Worm (Caenorhabditis elegans) whole organism, mixed stage, embryonic: Measurements from ENCODE around the gene C40A11.7.

Source experiments
- M03D4.4 ChIP-seq: sonication (generic microtip); optimal IDR thresholded peaks from 2 replicates; lab custom pipeline; 2017; ENCODE audit warnings: mild to moderate bottlenecking, missing genetic modification characterization, missing compliant biosample characterization
- bed-3 ChIP-seq: fragments of 200-800 bp; sonication (Bioruptor generic); optimal IDR thresholded peaks from 3 replicates; lab custom pipeline; 2018; ENCODE audit warnings: mild to moderate bottlenecking, missing genetic modification characterization, moderate library complexity, missing compliant biosample characterization
- blmp-1 ChIP-seq: fragments of 150-350 bp; optimal IDR thresholded peaks from 2 replicates; lab custom pipeline; 2014; ENCODE audit warnings: missing biosample characterization, missing genetic modification characterization
- ceh-39 ChIP-seq: fragments of 150-350 bp; optimal IDR thresholded peaks from 2 replicates; lab custom pipeline; 2014; ENCODE audit warnings: missing biosample characterization, missing genetic modification characterization
- ceh-43 ChIP-seq: fragments of 200-800 bp; sonication (Bioruptor generic); optimal IDR thresholded peaks from 2 replicates; lab custom pipeline; 2018; ENCODE audit warnings: mild to moderate bottlenecking, missing genetic modification characterization, moderate library complexity, missing compliant biosample characterization
- ceh-83 ChIP-seq: fragments of 200-800 bp; sonication (Bioruptor generic); optimal IDR thresholded peaks from 2 replicates; lab custom pipeline; 2018; ENCODE audit warnings: mild to moderate bottlenecking, missing genetic modification characterization, missing compliant biosample characterization
- ces-1 ChIP-seq: fragments of 150-350 bp; optimal IDR thresholded peaks from 2 replicates; lab custom pipeline; 2014; ENCODE audit warnings: missing biosample characterization, missing genetic modification reagents, missing genetic modification characterization
- cnd-1 ChIP-seq: fragments of 200-800 bp; sonication (Bioruptor generic); optimal IDR thresholded peaks from 2 replicates; lab custom pipeline; 2018; ENCODE audit warnings: mild to moderate bottlenecking, missing genetic modification characterization, missing compliant biosample characterization
- drap-1 ChIP-seq: fragments of 200-800 bp; sonication (Bioruptor generic); optimal IDR thresholded peaks from 3 replicates; lab custom pipeline; 2018; ENCODE audit warnings: mild to moderate bottlenecking, missing genetic modification characterization, missing compliant biosample characterization
- elt-3 ChIP-seq: fragments of 150-350 bp; optimal IDR thresholded peaks from 2 replicates; lab custom pipeline; 2014; ENCODE audit warnings: missing biosample characterization, missing genetic modification characterization
- flh-1 ChIP-seq: fragments of 200-800 bp; sonication (Bioruptor generic); optimal IDR thresholded peaks from 2 replicates; lab custom pipeline; 2018; ENCODE audit warnings: mild to moderate bottlenecking, missing genetic modification characterization, moderate library complexity, missing compliant biosample characterization
- ham-2 ChIP-seq: fragments of 200-800 bp; sonication (Bioruptor generic); optimal IDR thresholded peaks from 2 replicates; lab custom pipeline; 2018; ENCODE audit warnings: mild to moderate bottlenecking, missing genetic modification characterization, missing compliant biosample characterization
- hlh-1 ChIP-seq: fragments of 150-350 bp; optimal IDR thresholded peaks from 2 replicates; lab custom pipeline; 2014; ENCODE audit warnings: missing biosample characterization, missing genetic modification reagents, missing genetic modification characterization
- lin-13 ChIP-seq: fragments of 150-350 bp; optimal IDR thresholded peaks from 2 replicates; lab custom pipeline; 2014; ENCODE audit warnings: missing biosample characterization, missing genetic modification characterization
- lin-32 ChIP-seq: fragments of 200-800 bp; sonication (Bioruptor generic); optimal IDR thresholded peaks from 2 replicates; lab custom pipeline; 2018; ENCODE audit warnings: mild to moderate bottlenecking, missing genetic modification characterization, missing compliant biosample characterization
- lsy-2 ChIP-seq: fragments of 150-350 bp; optimal IDR thresholded peaks from 2 replicates; lab custom pipeline; 2014; ENCODE audit warnings: missing biosample characterization, missing genetic modification characterization
- mab-5 ChIP-seq: fragments of 150-350 bp; optimal IDR thresholded peaks from 2 replicates; lab custom pipeline; 2014; ENCODE audit warnings: missing biosample characterization, missing genetic modification characterization
- mep-1 ChIP-seq: fragments of 150-350 bp; optimal IDR thresholded peaks from 2 replicates; lab custom pipeline; 2017; ENCODE audit warnings: missing biosample characterization, missing genetic modification reagents, missing genetic modification characterization, inconsistent platforms
- mls-2 ChIP-seq: sonication (generic microtip); optimal IDR thresholded peaks from 2 replicates; lab custom pipeline; 2016; ENCODE audit warnings: mild to moderate bottlenecking, missing genetic modification characterization, moderate library complexity, missing compliant biosample characterization
- nhr-12 ChIP-seq: fragments of 150-350 bp; optimal IDR thresholded peaks from 2 replicates; lab custom pipeline; 2014; ENCODE audit warnings: missing biosample characterization, missing genetic modification characterization
- nhr-237 ChIP-seq: fragments of 150-350 bp; optimal IDR thresholded peaks from 2 replicates; lab custom pipeline; 2014; ENCODE audit warnings: missing biosample characterization, missing genetic modification characterization
- nhr-28 ChIP-seq: fragments of 150-350 bp; optimal IDR thresholded peaks from 2 replicates; lab custom pipeline; 2014; ENCODE audit warnings: missing biosample characterization, missing genetic modification characterization
- nhr-76 ChIP-seq: sonication (generic microtip); optimal IDR thresholded peaks from 2 replicates; lab custom pipeline; 2017; ENCODE audit warnings: missing biosample characterization, missing genetic modification characterization
- pha-4 ChIP-seq: fragments of 150-350 bp; optimal IDR thresholded peaks from 2 replicates; lab custom pipeline; 2018; ENCODE audit warnings: missing biosample characterization, missing genetic modification reagents, missing genetic modification characterization
- snpc-4 ChIP-seq: fragments of 150-350 bp; optimal IDR thresholded peaks from 2 replicates; lab custom pipeline; 2014; ENCODE audit warnings: missing biosample characterization, missing genetic modification characterization
- sptf-1 ChIP-seq: sonication (generic microtip); optimal IDR thresholded peaks from 2 replicates; lab custom pipeline; 2017; ENCODE audit warnings: mild to moderate bottlenecking, missing genetic modification characterization, moderate library complexity, missing compliant biosample characterization
- tbx-8 ChIP-seq: fragments of 200-800 bp; sonication (Bioruptor generic); optimal IDR thresholded peaks from 2 replicates; lab custom pipeline; 2018; ENCODE audit warnings: mild to moderate bottlenecking, missing genetic modification characterization, moderate library complexity, missing compliant biosample characterization
- unc-120 ChIP-seq: sonication (generic microtip); optimal IDR thresholded peaks from 2 replicates; lab custom pipeline; 2017; ENCODE audit warnings: missing genetic modification characterization, missing compliant biosample characterization; ENCODE audit not compliant: poor library complexity, severe bottlenecking
- unc-39 ChIP-seq: fragments of 150-350 bp; optimal IDR thresholded peaks from 2 replicates; lab custom pipeline; 2014; ENCODE audit warnings: missing biosample characterization, missing genetic modification characterization
- unc-62 ChIP-seq: fragments of 150-350 bp; optimal IDR thresholded peaks from 2 replicates; lab custom pipeline; 2014; ENCODE audit warnings: missing biosample characterization, missing genetic modification reagents, missing genetic modification characterization
- zip-8 ChIP-seq: fragments of 150-350 bp; optimal IDR thresholded peaks from 2 replicates; lab custom pipeline; 2014; ENCODE audit warnings: missing biosample characterization, missing genetic modification characterization
- ztf-11 ChIP-seq: fragments of 150-350 bp; optimal IDR thresholded peaks from 2 replicates; lab custom pipeline; 2014; ENCODE audit warnings: missing biosample characterization, missing genetic modification characterization

C40A11.7 gene

DNA sequence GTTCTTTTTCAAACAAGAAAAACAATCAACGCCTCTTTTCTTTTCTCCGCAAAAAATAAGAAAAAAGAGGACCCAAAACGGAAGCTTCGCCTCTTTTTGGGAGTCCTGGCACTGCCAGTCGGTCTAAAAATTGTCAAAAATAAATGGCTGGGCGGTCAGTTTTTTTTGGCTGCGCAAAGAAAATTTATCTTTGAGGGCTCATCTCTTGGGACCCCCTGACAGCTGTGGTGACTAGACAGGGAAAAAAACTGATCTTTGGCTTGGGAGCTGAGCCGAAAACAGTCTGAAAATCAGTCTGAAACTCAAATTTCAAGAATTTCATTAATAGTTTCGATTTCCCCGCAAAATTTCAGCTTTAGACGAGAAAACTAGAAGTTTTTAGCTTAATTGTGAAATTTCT, 40.1 kb upstream of the C40A11.7 start:
- TF ChIP-seq flh-1 (GFP tag; lab: Kevin White, UChicago), result no peak
- no peak for TF ChIP-seq ceh-39 (tag; lab: Kevin White, UChicago)
- no peak for TF ChIP-seq unc-39 (tag; lab: Kevin White, UChicago)
- TF ChIP-seq snpc-4, result no peak

DNA sequence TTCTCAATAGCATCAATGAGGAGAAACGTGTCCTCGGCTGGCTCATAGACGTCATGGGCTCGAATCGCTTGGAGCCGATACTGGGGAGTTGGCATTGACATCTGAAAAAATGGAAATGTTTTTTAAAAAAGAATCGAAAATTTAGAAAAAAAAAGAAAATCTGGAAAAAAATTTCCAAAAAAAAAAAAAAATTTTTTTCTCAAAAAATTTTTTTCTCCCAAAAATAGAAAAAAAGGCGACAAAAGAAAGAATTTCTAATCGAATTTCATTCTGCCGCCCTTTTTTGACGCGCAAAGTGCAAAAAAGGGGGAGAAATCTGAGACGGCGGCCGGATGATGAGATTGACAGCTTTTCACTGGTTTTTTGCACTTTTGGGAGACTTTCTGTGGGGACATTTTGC, 39.0 kb upstream of the C40A11.7 start, which contains the start of gene mtq-2:
TSS of gene mtq-2 (minus strand) at position 101 of the 400 bp plus-strand sequence.
- TF ChIP-seq zip-8 (tag; lab: Kevin White, UChicago) (no peak), lin-13 (tag; lab: Kevin White, UChicago) (no peak), mls-2 (tag; lab: Kevin White, UChicago) (no peak), nhr-76 (no peak), M03D4.4 (tag; lab: Kevin White, UChicago) (no peak), unc-39 (tag; lab: Kevin White, UChicago) (no peak), elt-3 (no peak)

- TF ChIP-seq lsy-2 (tag; lab: Kevin White, UChicago) (peak; percentile 64), nhr-28 (tag; lab: Kevin White, UChicago) (no peak)
Measured at ce11 chrII:2186730-2187129, 36.3 kb upstream of the C40A11.7 start.

DNA sequence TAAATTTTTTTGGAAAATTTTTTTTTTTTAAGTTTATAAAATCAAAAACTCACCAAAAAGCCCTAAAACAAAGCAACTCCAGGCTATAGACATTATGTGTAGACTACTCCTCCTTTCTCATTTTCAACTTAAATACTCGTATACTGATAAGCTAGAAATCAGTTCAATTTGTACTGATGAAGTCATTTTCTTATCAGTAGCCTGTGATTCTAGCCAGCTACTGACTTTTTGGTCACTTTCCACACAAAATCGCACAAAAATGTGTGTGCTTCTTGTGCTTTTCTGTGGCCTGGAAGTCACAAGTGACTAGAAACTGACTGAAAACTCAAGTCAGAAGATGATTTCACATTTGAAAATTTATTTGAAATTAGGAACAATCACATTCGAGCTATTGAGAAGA, 35.9 kb upstream of the C40A11.7 start, which contains the start of gene gba-2:
TSS of gene gba-2 (minus strand) at position 106 of the 400 bp plus-strand sequence.
- TF ChIP-seq unc-39 (tag; lab: Kevin White, UChicago) (no peak), ztf-11 (no peak), mep-1 (tag; lab: Kevin White, UChicago) (no peak), unc-120 (no peak), ceh-39 (tag; lab: Kevin White, UChicago) (no peak), ceh-43 (GFP tag; lab: Kevin White, UChicago) (no peak), pha-4 (tag; lab: Kevin White, UChicago) (no peak), M03D4.4 (tag; lab: Kevin White, UChicago) (no peak), nhr-237 (tag; lab: Kevin White, UChicago) (no peak), lsy-2 (tag; lab: Kevin White, UChicago) (no peak), zip-8 (tag; lab: Kevin White, UChicago) (no peak), bed-3 (GFP tag; lab: Kevin White, UChicago) (no peak), hlh-1 (no peak), sptf-1 (no peak), flh-1 (GFP tag; lab: Kevin White, UChicago) (no peak), ces-1 (no peak), drap-1 (GFP tag; lab: Kevin White, UChicago) (no peak), nhr-12 (tag; lab: Kevin White, UChicago) (no peak), lin-32 (GFP tag; lab: Kevin White, UChicago) (no peak), blmp-1 (no peak)

- TF ChIP-seq nhr-12 (tag; lab: Kevin White, UChicago), result no peak
- no peak for TF ChIP-seq flh-1 (GFP tag; lab: Kevin White, UChicago)
- TF ChIP-seq unc-62 (GFP tag; lab: Kevin White, UChicago), result no peak
- TF ChIP-seq hlh-1, result no peak
- no peak for TF ChIP-seq mls-2 (tag; lab: Kevin White, UChicago)
- no peak for TF ChIP-seq mep-1 (tag; lab: Kevin White, UChicago)
- TF ChIP-seq ceh-43 (GFP tag; lab: Kevin White, UChicago), result no peak
- TF ChIP-seq ham-2 (GFP tag; lab: Kevin White, UChicago), result no peak
- no peak for TF ChIP-seq mab-5 (tag; lab: Kevin White, UChicago)
- TF ChIP-seq M03D4.4 (tag; lab: Kevin White, UChicago), result no peak
- TF ChIP-seq blmp-1, result no peak
- TF ChIP-seq ceh-39 (tag; lab: Kevin White, UChicago), result no peak
- TF ChIP-seq ceh-83 (GFP tag; lab: Kevin White, UChicago), result no peak
- TF ChIP-seq nhr-28 (tag; lab: Kevin White, UChicago), result no peak
- no peak for TF ChIP-seq unc-120
- no peak for TF ChIP-seq snpc-4
- TF ChIP-seq tbx-8 (GFP tag; lab: Kevin White, UChicago), result no peak
- no peak for TF ChIP-seq cnd-1 (tag; lab: Kevin White, UChicago)
- no peak for TF ChIP-seq zip-8 (tag; lab: Kevin White, UChicago)
- TF ChIP-seq bed-3 (GFP tag; lab: Kevin White, UChicago), result no peak
- TF ChIP-seq, all 35 proteins: peak for 0
Measured at ce11 chrII:2177735-2178134, 27.4 kb upstream of the C40A11.7 start.
